Fruit fly (Drosophila melanogaster) whole organism, embryonic: ENCODE measurements around the gene stet.

Experiments used
- Ada2b ChIP-seq: fragments of 200-800 bp; sonication (Bioruptor generic); IDR thresholded peaks from 2 replicates; pipeline ENCODE4 v1.3.6; 2022; ENCODE audit warnings: missing biosample characterization, missing genetic modification characterization
- CG10565 ChIP-seq: fragments of 200-800 bp; sonication (Bioruptor generic); optimal IDR thresholded peaks from 3 replicates; lab custom pipeline; 2016; ENCODE audit warnings: missing biosample characterization, mild to moderate bottlenecking, missing genetic modification characterization
- CG2875 ChIP-seq: fragments of 200-800 bp; sonication (Bioruptor generic); optimal IDR thresholded peaks from 2 replicates; lab custom pipeline; 2017; ENCODE audit warnings: missing biosample characterization, mild to moderate bottlenecking, missing genetic modification characterization, missing genetic modification reagents
- CG3995 ChIP-seq: fragments of 200-800 bp; sonication (Bioruptor generic); optimal IDR thresholded peaks from 3 replicates; lab custom pipeline; 2016; ENCODE audit warnings: missing biosample characterization, missing genetic modification characterization
- Eip74EF ChIP-seq, 2 experiments: fragments of 200-800 bp in 1 of 2; fragments of >200 bp in 1 of 2; sonication (Bioruptor generic) in 1 of 2; optimal IDR thresholded peaks; 2 replicates each; lab custom pipeline; 2017 to 2019; ENCODE audit warnings: missing biosample characterization in 2 of 2, missing genetic modification characterization in 2 of 2, mild to moderate bottlenecking in 1 of 2, moderate library complexity in 1 of 2

DNA sequence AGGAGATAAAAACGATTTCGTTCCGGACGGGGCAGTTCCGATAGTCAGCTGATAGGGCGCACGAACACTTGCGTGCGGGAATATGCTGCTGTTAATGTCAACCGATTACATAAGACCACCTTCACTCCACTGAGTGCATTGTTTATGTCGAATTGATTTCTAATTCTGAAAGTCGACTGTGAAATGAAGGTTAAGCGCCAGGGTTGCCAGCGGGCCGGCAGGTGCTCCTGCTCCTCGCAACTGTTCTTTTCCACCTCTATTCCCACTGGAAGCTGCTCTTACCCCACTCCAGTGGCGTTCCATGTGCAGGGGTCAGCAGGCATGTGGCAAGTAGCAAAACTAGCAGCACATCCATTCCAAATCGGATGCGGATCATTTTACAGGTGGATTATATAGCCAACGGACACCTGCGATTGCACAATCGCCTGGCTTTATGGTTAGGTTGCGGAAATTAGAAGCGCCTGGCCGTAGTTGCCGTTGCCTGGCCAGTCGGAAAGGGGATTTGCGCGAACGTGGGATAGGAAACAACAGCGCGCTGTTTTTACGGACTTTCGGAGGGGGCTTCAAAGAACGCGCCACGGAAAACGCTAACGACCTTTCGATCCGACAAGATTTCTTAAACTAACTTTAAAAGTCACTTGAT lies 27.4 kb upstream of the stet start, which contains the start of gene cue:
- no peak for TF ChIP-seq CG3995
- TF ChIP-seq CG10565 (GFP tag; lab: Kevin White, UChicago): no peak
- TF ChIP-seq Eip74EF (GFP tag; optimal IDR thresholded peaks at IDR 0.05; lab: Kevin White, UChicago): no peak
- TF ChIP-seq CG2875: no peak
- TF ChIP-seq Ada2b: no peak
